Worm (Caenorhabditis elegans): ENCODE data around the gene Y52E8A.2.

DNA sequence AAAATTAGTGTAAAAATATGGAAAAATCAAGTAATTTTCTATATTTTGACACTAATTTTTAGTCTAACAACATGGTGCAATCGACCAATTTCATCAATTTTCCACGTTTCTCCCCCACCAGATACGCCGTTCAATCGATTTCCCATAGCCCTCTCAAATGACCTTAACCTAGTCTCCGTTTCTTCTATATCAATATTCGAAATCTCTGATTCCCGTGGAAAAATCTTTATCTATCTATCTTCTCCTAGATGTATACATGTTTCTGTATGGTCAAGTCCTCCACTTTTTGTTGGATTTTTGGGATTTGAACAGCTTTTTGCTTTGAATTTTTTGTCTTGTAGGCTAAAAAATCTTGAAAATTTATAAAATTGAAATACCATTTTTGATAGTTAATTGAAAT lies 26.4 kb upstream of the Y52E8A.2 start:
- TF ChIP-seq ref-1 (GFP tag; conservative IDR thresholded peaks at IDR 0.05) (no peak), flt-1 (GFP tag; IDR thresholded peaks at IDR 0.05) (no peak), T22C8.4 (GFP tag; IDR thresholded peaks at IDR 0.05) (no peak), tab-1 (GFP tag; IDR thresholded peaks at IDR 0.05) (no peak), med-1 (GFP tag; optimal IDR thresholded peaks at IDR 0.05; ENCODE audit: insufficient read depth) (no peak), ztf-23 (GFP tag; IDR thresholded peaks at IDR 0.05) (no peak), cog-1 (tag; optimal IDR thresholded peaks at IDR 0.05) (no peak)
